Worm (Caenorhabditis elegans): ENCODE data around the gene C05C9.2.

C05C9.2 gene

ce11 chrX:11162778-11163584, 10.1 kb downstream of the C05C9.2 start:
- peak; percentile 56; the same call in 1 of the 2 replicates for TF ChIP-seq ctbp-1 (GFP tag; IDR thresholded peaks at IDR 0.05)
- TF ChIP-seq nhr-48 (tag; optimal IDR thresholded peaks at IDR 0.05), result peak; percentile 30
- peak; percentile 35; the same call in 1 of the 2 replicates for TF ChIP-seq dmd-6 (GFP tag; IDR thresholded peaks at IDR 0.05)
- no peak for TF ChIP-seq fkh-10 (GFP tag; optimal IDR thresholded peaks at IDR 0.05)
- TF ChIP-seq duxl-1 (tag; optimal IDR thresholded peaks at IDR 0.05; ENCODE audit: poor library complexity), result peak; percentile 39
- TF ChIP-seq ceh-32 (tag; optimal IDR thresholded peaks at IDR 0.05; ENCODE audit: poor library complexity), result no peak
- peak; percentile 40 for TF ChIP-seq aha-1 (tag)
- no peak for TF ChIP-seq zfp-2 (tag; optimal IDR thresholded peaks at IDR 0.05)
- no peak for TF ChIP-seq pqm-1 (tag; optimal IDR thresholded peaks at IDR 0.05)
- 0 out of 2 replicates have a peak, but pooled peaks have one; percentile 53 for TF ChIP-seq tag-97 (GFP tag; IDR thresholded peaks at IDR 0.05)
- TF ChIP-seq madf-5 (GFP tag; IDR thresholded peaks at IDR 0.05), result peak; percentile 25 to 63; a peak in 1 of 4 replicates
- peak; percentile 62; the same call in 1 of the 2 replicates for TF ChIP-seq Y105C5A.15 (GFP tag; IDR thresholded peaks at IDR 0.05)
- peak; percentile 17 for TF ChIP-seq tra-1 (GFP tag; IDR thresholded peaks at IDR 0.05)
- TF ChIP-seq F44E2.7 (GFP tag; IDR thresholded peaks at IDR 0.05), result peak; percentile 70; the same call in 1 of the 2 replicates
- TF ChIP-seq lin-15B (tag; optimal IDR thresholded peaks at IDR 0.05), result no peak
- TF ChIP-seq arid-1 (GFP tag; conservative IDR thresholded peaks at IDR 0.05), result 0 out of 2 replicates have a peak, but pooled peaks have one; percentile 47
- TF ChIP-seq zag-1 (tag; optimal IDR thresholded peaks at IDR 0.05), result no peak
- TF ChIP-seq rbr-2 (tag; optimal IDR thresholded peaks at IDR 0.05), result peak; percentile 15
- peak; percentile 67 for TF ChIP-seq vab-7 (GFP tag; IDR thresholded peaks at IDR 0.05)
- TF ChIP-seq dmd-9 (GFP tag; IDR thresholded peaks at IDR 0.05), result no peak
- no peak for TF ChIP-seq cey-2 (tag; optimal IDR thresholded peaks at IDR 0.05; ENCODE audit: borderline replicate concordance, insufficient read depth)
- TF ChIP-seq daf-16 (GFP tag; optimal IDR thresholded peaks at IDR 0.05), result peak in 1 of 2 experiments; percentile 67
- no peak for TF ChIP-seq daf-16 (tag; optimal IDR thresholded peaks at IDR 0.05)
- peak; percentile 24 for TF ChIP-seq spr-3 (GFP tag; optimal IDR thresholded peaks at IDR 0.05)
- TF ChIP-seq lim-7 (GFP tag; IDR thresholded peaks at IDR 0.05), result peak; percentile 84
- TF ChIP-seq pha-4 (GFP tag; IDR thresholded peaks at IDR 0.05), result peak; percentile 41; the same call in 1 of the 2 replicates
- no peak for TF ChIP-seq pha-4 (tag; optimal IDR thresholded peaks at IDR 0.05)
- peak; percentile 36; the same call in 1 of the 2 replicates for TF ChIP-seq mdt-29 (GFP tag; IDR thresholded peaks at IDR 0.05)
- peak; percentile 67 for TF ChIP-seq F26F4.8 (GFP tag; conservative IDR thresholded peaks at IDR 0.05)
- TF ChIP-seq saeg-2 (GFP tag; IDR thresholded peaks at IDR 0.05), result 0 out of 2 replicates have a peak, but pooled peaks have one; percentile 34

DNA sequence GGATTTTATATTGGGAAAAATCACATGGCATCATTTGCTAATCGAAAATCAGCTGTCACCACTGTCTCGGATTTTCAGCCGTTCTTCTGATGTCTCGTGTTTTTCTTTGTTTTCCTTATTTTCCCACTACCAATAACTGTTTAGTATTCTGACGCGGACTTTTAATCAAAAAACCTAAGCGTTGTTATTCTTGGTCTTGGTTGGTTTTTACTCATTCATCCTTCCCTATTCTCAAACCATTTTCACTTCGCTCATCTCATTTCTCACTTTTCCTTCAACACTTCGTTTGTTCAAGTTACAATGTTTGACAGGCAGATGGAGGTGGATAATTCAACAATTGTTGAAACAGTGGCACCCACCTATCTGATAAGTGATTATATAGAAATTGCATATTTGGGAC, 25.7 kb downstream of the C05C9.2 start, which contains the start of gene gnrr-6:
Gene gnrr-6 (plus strand): TSS at position 301 of the 400 bp plus-strand sequence.
- TF ChIP-seq ceh-44 (GFP tag; IDR thresholded peaks at IDR 0.05), result no peak
- no peak for TF ChIP-seq lin-1 (GFP tag; IDR thresholded peaks at IDR 0.05)
- TF ChIP-seq ceh-62 (tag; optimal IDR thresholded peaks at IDR 0.05), result no peak
- TF ChIP-seq nhr-10 (tag; optimal IDR thresholded peaks at IDR 0.05), result no peak
- TF ChIP-seq D1046.2 (GFP tag; IDR thresholded peaks at IDR 0.05), result no peak
- no peak for TF ChIP-seq sdz-12 (GFP tag; optimal IDR thresholded peaks at IDR 0.05)
- no peak for TF ChIP-seq nhr-237 (tag; optimal IDR thresholded peaks at IDR 0.05)
- TF ChIP-seq mep-1 (tag; optimal IDR thresholded peaks at IDR 0.05), result no peak
- TF ChIP-seq tag-97 (GFP tag; IDR thresholded peaks at IDR 0.05), result no peak
- TF ChIP-seq madf-5 (GFP tag; IDR thresholded peaks at IDR 0.05), result no peak
- no peak for TF ChIP-seq php-3 (GFP tag; IDR thresholded peaks at IDR 0.05)
- TF ChIP-seq ztf-7 (tag; optimal IDR thresholded peaks at IDR 0.05), result no peak
- no peak for TF ChIP-seq madf-9 (GFP tag; conservative IDR thresholded peaks at IDR 0.05)
- no peak for TF ChIP-seq Y75B8A.6 (GFP tag; IDR thresholded peaks at IDR 0.05)
- no peak for TF ChIP-seq lsy-2 (tag; optimal IDR thresholded peaks at IDR 0.05)
- no peak for TF ChIP-seq zip-11 (GFP tag; IDR thresholded peaks at IDR 0.05)
- no peak for TF ChIP-seq unc-39 (tag; optimal IDR thresholded peaks at IDR 0.05)
